Worm (Caenorhabditis elegans) whole organism, L2 larva: ENCODE results near the gene tub-1.

Experiments used
- F13H6.1 ChIP-seq: sonication (generic microtip); optimal IDR thresholded peaks from 2 replicates; lab custom pipeline; 2016; ENCODE audit warnings: missing genetic modification characterization, missing compliant biosample characterization
- ZK546.5 ChIP-seq: sonication (generic microtip); optimal IDR thresholded peaks from 2 replicates; lab custom pipeline; 2017; ENCODE audit warnings: missing biosample characterization, missing genetic modification characterization
- alr-1 ChIP-seq: fragments of 150-350 bp; optimal IDR thresholded peaks from 2 replicates; lab custom pipeline; 2014; ENCODE audit warnings: missing biosample characterization, missing genetic modification characterization
- aly-2 ChIP-seq: fragments of 150-350 bp; optimal IDR thresholded peaks from 2 replicates; lab custom pipeline; 2014; ENCODE audit warnings: missing biosample characterization, missing genetic modification characterization
- ama-1 ChIP-seq: fragments of 150-350 bp; optimal IDR thresholded peaks from 2 replicates; lab custom pipeline; 2018; ENCODE audit warnings: inconsistent platforms
- blmp-1 ChIP-seq: sonication (generic microtip); optimal IDR thresholded peaks from 2 replicates; lab custom pipeline; 2017; ENCODE audit warnings: missing genetic modification characterization, mild to moderate bottlenecking, missing compliant biosample characterization, antibody characterized with exemption, moderate library complexity; ENCODE audit not compliant: insufficient read depth
- crh-2 ChIP-seq: sonication (generic microtip); optimal IDR thresholded peaks from 2 replicates; lab custom pipeline; 2017; ENCODE audit warnings: missing biosample characterization, missing genetic modification characterization
- dmd-4 ChIP-seq: sonication (generic microtip); optimal IDR thresholded peaks from 2 replicates; lab custom pipeline; 2017; ENCODE audit warnings: missing biosample characterization, missing genetic modification characterization
- elt-1 ChIP-seq: fragments of 150-350 bp; optimal IDR thresholded peaks from 2 replicates; lab custom pipeline; 2014; ENCODE audit warnings: missing biosample characterization, missing genetic modification characterization
- elt-3 ChIP-seq: sonication (generic microtip); optimal IDR thresholded peaks from 2 replicates; lab custom pipeline; 2017; ENCODE audit warnings: missing biosample characterization, missing genetic modification characterization
- fos-1 ChIP-seq: fragments of 150-350 bp; optimal IDR thresholded peaks from 2 replicates; lab custom pipeline; 2014; ENCODE audit warnings: missing biosample characterization, missing genetic modification characterization
- gmeb-1 ChIP-seq: fragments of 150-350 bp; optimal IDR thresholded peaks from 2 replicates; lab custom pipeline; 2014; ENCODE audit warnings: missing biosample characterization, missing genetic modification characterization
- lin-11 ChIP-seq: fragments of 150-350 bp; sonication (generic microtip); optimal IDR thresholded peaks from 2 replicates; lab custom pipeline; 2014; ENCODE audit warnings: missing biosample characterization, missing genetic modification characterization, inconsistent platforms, mixed read lengths
- lin-39 ChIP-seq: fragments of 150-350 bp; optimal IDR thresholded peaks from 2 replicates; lab custom pipeline; 2014; ENCODE audit warnings: missing biosample characterization, missing genetic modification reagents, missing genetic modification characterization
- lsy-2 ChIP-seq, 2 experiments: fragments of 150-350 bp in 1 of 2; sonication (generic microtip) in 1 of 2; optimal IDR thresholded peaks; 2 replicates each; lab custom pipeline; 2014 to 2017; ENCODE audit warnings: missing biosample characterization in 2 of 2, missing genetic modification characterization in 2 of 2
- mbf-1 ChIP-seq: sonication (generic microtip); optimal IDR thresholded peaks from 2 replicates; lab custom pipeline; 2017; ENCODE audit warnings: missing biosample characterization, missing genetic modification characterization
- mdl-1 ChIP-seq, 2 experiments: fragments of 150-350 bp in 1 of 2; sonication (generic microtip) in 1 of 2; optimal IDR thresholded peaks; 2 replicates each; lab custom pipeline; 2017; ENCODE audit warnings: missing biosample characterization in 2 of 2, missing genetic modification characterization in 2 of 2
- nhr-10 ChIP-seq: sonication (generic microtip); optimal IDR thresholded peaks from 2 replicates; lab custom pipeline; 2017; ENCODE audit warnings: missing biosample characterization, missing genetic modification characterization
- nhr-12 ChIP-seq: fragments of 150-350 bp; optimal IDR thresholded peaks from 2 replicates; lab custom pipeline; 2014; ENCODE audit warnings: missing biosample characterization, missing genetic modification characterization
- nhr-129 ChIP-seq: fragments of 150-350 bp; optimal IDR thresholded peaks from 2 replicates; lab custom pipeline; 2014; ENCODE audit warnings: missing biosample characterization, missing genetic modification characterization
- nhr-21 ChIP-seq: fragments of 150-350 bp; optimal IDR thresholded peaks from 2 replicates; lab custom pipeline; 2014; ENCODE audit warnings: missing biosample characterization, missing genetic modification characterization
- nhr-237 ChIP-seq: fragments of 150-350 bp; optimal IDR thresholded peaks from 2 replicates; lab custom pipeline; 2014; ENCODE audit warnings: missing biosample characterization, missing genetic modification characterization
- nhr-6 ChIP-seq: fragments of 150-350 bp; optimal IDR thresholded peaks from 2 replicates; lab custom pipeline; 2014; ENCODE audit warnings: missing biosample characterization, missing genetic modification characterization
- nhr-77 ChIP-seq: fragments of 150-350 bp; optimal IDR thresholded peaks from 2 replicates; lab custom pipeline; 2014; ENCODE audit warnings: missing biosample characterization, missing genetic modification characterization
- peb-1 ChIP-seq: fragments of 150-350 bp; optimal IDR thresholded peaks from 2 replicates; lab custom pipeline; 2014; ENCODE audit warnings: missing biosample characterization, missing genetic modification characterization
- skn-1 ChIP-seq: sonication (generic microtip); optimal IDR thresholded peaks from 2 replicates; lab custom pipeline; 2017; ENCODE audit warnings: missing biosample characterization, missing genetic modification characterization
- sma-3 ChIP-seq: sonication (generic microtip); optimal IDR thresholded peaks from 2 replicates; lab custom pipeline; 2016; ENCODE audit warnings: missing genetic modification reagents, missing genetic modification characterization, missing compliant biosample characterization
- sma-9 ChIP-seq, 2 experiments: fragments of 150-350 bp in 1 of 2; sonication (generic microtip) in 1 of 2; optimal IDR thresholded peaks; 2 replicates each; lab custom pipeline; 2014 to 2016; ENCODE audit warnings: missing genetic modification characterization in 2 of 2, mild to moderate bottlenecking in 1 of 2, missing biosample characterization in 1 of 2, missing compliant biosample characterization in 1 of 2, missing genetic modification reagents in 1 of 2, moderate library complexity in 1 of 2
- snpc-4 ChIP-seq: fragments of 150-350 bp; optimal IDR thresholded peaks from 2 replicates; lab custom pipeline; 2014; ENCODE audit warnings: missing biosample characterization, missing genetic modification characterization
- unc-39 ChIP-seq: fragments of 150-350 bp; optimal IDR thresholded peaks from 2 replicates; lab custom pipeline; 2014; ENCODE audit warnings: missing biosample characterization, missing genetic modification characterization
- unc-62 ChIP-seq: fragments of 150-350 bp; optimal IDR thresholded peaks from 2 replicates; lab custom pipeline; 2014; ENCODE audit warnings: missing biosample characterization, missing genetic modification reagents, missing genetic modification characterization
- ztf-1 ChIP-seq: fragments of 200-800 bp; sonication (Bioruptor generic); conservative IDR thresholded peaks from 2 replicates; pipeline ENCODE4 v1.3.6; 2022; ENCODE audit warnings: missing genetic modification characterization, missing compliant biosample characterization
- ztf-11 ChIP-seq: sonication (generic microtip); optimal IDR thresholded peaks from 2 replicates; lab custom pipeline; 2017; ENCODE audit warnings: missing biosample characterization, missing genetic modification characterization
- ztf-4 ChIP-seq: fragments of 150-350 bp; optimal IDR thresholded peaks from 2 replicates; lab custom pipeline; 2014; ENCODE audit warnings: missing biosample characterization, missing genetic modification characterization

Gene tub-1

ce11 chrII:8128273-8129039, 28.3 kb downstream of the tub-1 start (continued):
- TF ChIP-seq fos-1 (tag; lab: Kevin White, UChicago) = peak; percentile 29
- TF ChIP-seq ztf-4 (tag; lab: Kevin White, UChicago) = peak; percentile 45
- TF ChIP-seq ama-1 (lab: Kevin White, UChicago) = no peak
- TF ChIP-seq sma-9 (GFP tag; optimal IDR thresholded peaks at IDR 0.05; lab: Kevin White, UChicago) = peak; percentile 95
- no peak for TF ChIP-seq sma-9 (tag; optimal IDR thresholded peaks at IDR 0.05; lab: Kevin White, UChicago)
- TF ChIP-seq blmp-1 (tag; lab: Kevin White, UChicago) = peak; percentile 6
- TF ChIP-seq dmd-4 (tag; lab: Kevin White, UChicago) = no peak
- no peak for TF ChIP-seq skn-1 (tag; lab: Kevin White, UChicago)
- peak; percentile 26 for TF ChIP-seq gmeb-1
- TF ChIP-seq nhr-12 (tag; lab: Kevin White, UChicago) = no peak
- TF ChIP-seq nhr-237 (tag; lab: Kevin White, UChicago) = no peak
- TF ChIP-seq nhr-77 (tag; lab: Kevin White, UChicago) = no peak
- no peak for TF ChIP-seq ztf-1
- no peak for TF ChIP-seq alr-1 (tag; lab: Kevin White, UChicago)
- no peak for TF ChIP-seq unc-39 (tag; lab: Kevin White, UChicago)
- TF ChIP-seq sma-3 (GFP tag; lab: Kevin White, UChicago) = peak; percentile 40

- TF ChIP-seq blmp-1 (tag; lab: Kevin White, UChicago) = no peak
- TF ChIP-seq mdl-1 (tag; optimal IDR thresholded peaks at IDR 0.05; lab: Kevin White, UChicago) = no peak
- no peak for TF ChIP-seq sma-9 (GFP tag; optimal IDR thresholded peaks at IDR 0.05; lab: Kevin White, UChicago)
- TF ChIP-seq sma-9 (tag; optimal IDR thresholded peaks at IDR 0.05; lab: Kevin White, UChicago) = no peak
- no peak for TF ChIP-seq ZK546.5 (tag; lab: Kevin White, UChicago)
- TF ChIP-seq lin-39 (tag; lab: Kevin White, UChicago) = no peak
- no peak for TF ChIP-seq nhr-21 (tag; lab: Kevin White, UChicago)
- no peak for TF ChIP-seq dmd-4 (tag; lab: Kevin White, UChicago)
- TF ChIP-seq nhr-6 (tag; lab: Kevin White, UChicago) = no peak
- TF ChIP-seq elt-1 = no peak
- no peak for TF ChIP-seq nhr-10 (tag; lab: Kevin White, UChicago)
- no peak for TF ChIP-seq nhr-129
- TF ChIP-seq nhr-77 (tag; lab: Kevin White, UChicago) = no peak
- TF ChIP-seq unc-39 (tag; lab: Kevin White, UChicago) = no peak
Measured at ce11 chrII:8127794-8128193, 29.0 kb downstream of the tub-1 start.

ce11 chrII:8127290-8127689, 29.5 kb downstream of the tub-1 start:
- no peak for TF ChIP-seq mbf-1 (tag; lab: Kevin White, UChicago)
- TF ChIP-seq sma-3 (GFP tag; lab: Kevin White, UChicago) = peak; percentile 15
- no peak for TF ChIP-seq nhr-10 (tag; lab: Kevin White, UChicago)
- TF ChIP-seq fos-1 (tag; lab: Kevin White, UChicago) = peak; percentile 94
- no peak for TF ChIP-seq snpc-4
- TF ChIP-seq nhr-21 (tag; lab: Kevin White, UChicago) = no peak
- TF ChIP-seq nhr-12 (tag; lab: Kevin White, UChicago) = no peak
- no peak for TF ChIP-seq nhr-6 (tag; lab: Kevin White, UChicago)
- TF ChIP-seq peb-1 = no peak
- no peak for TF ChIP-seq elt-3 (tag; lab: Kevin White, UChicago)
- no peak for TF ChIP-seq ZK546.5 (tag; lab: Kevin White, UChicago)
- peak; percentile 77 for TF ChIP-seq sma-9 (GFP tag; optimal IDR thresholded peaks at IDR 0.05; lab: Kevin White, UChicago)
- TF ChIP-seq sma-9 (tag; optimal IDR thresholded peaks at IDR 0.05; lab: Kevin White, UChicago) = no peak
- no peak for TF ChIP-seq ztf-11
- no peak for TF ChIP-seq gmeb-1
- peak; percentile 43 for TF ChIP-seq F13H6.1 (tag; lab: Kevin White, UChicago)
- peak; percentile 53 for TF ChIP-seq crh-2
- no peak for TF ChIP-seq nhr-237 (tag; lab: Kevin White, UChicago)
- TF ChIP-seq nhr-129 = peak; percentile 52
- TF ChIP-seq elt-1 = no peak
- TF ChIP-seq unc-62 (GFP tag; lab: Kevin White, UChicago) = no peak
- TF ChIP-seq lin-11 = no peak
- TF ChIP-seq ztf-4 (tag; lab: Kevin White, UChicago) = no peak
- no peak for TF ChIP-seq lsy-2 (tag; optimal IDR thresholded peaks at IDR 0.05; lab: Kevin White, UChicago)
- TF ChIP-seq, all 48 proteins: peak for 6

ce11 chrII:8126617-8127016, 30.1 kb downstream of the tub-1 start:
- TF ChIP-seq sma-9 (GFP tag; optimal IDR thresholded peaks at IDR 0.05; lab: Kevin White, UChicago) (peak; percentile 66), sma-9 (tag; optimal IDR thresholded peaks at IDR 0.05; lab: Kevin White, UChicago) (no peak), aly-2 (tag; lab: Kevin White, UChicago) (no peak)
